Fruit fly (Drosophila melanogaster) whole organism, embryonic: Measurements from ENCODE around the gene CG5510.
A peak's percentile ranks its signal among the peaks of the same experiment; 100 is the strongest.

Experiments
- BEAF-32 ChIP-seq: fragments of 200-800 bp; sonication (Bioruptor generic); optimal IDR thresholded peaks from 3 replicates; lab custom pipeline; 2017; ENCODE audit warnings: missing biosample characterization, missing genetic modification characterization, mild to moderate bottlenecking, moderate library complexity, missing genetic modification reagents
- Bgb ChIP-seq: fragments of 200-800 bp; sonication (Bioruptor generic); IDR thresholded peaks from 2 replicates; pipeline ENCODE4 v1.3.6; 2022; ENCODE audit warnings: missing biosample characterization, missing genetic modification characterization; ENCODE audit not compliant: partially characterized antibody
- CG11456 ChIP-seq: fragments of 200-800 bp; sonication (Bioruptor generic); IDR thresholded peaks from 3 replicates; pipeline ENCODE4 v1.3.6; 2022; ENCODE audit warnings: missing biosample characterization, missing genetic modification characterization
- CG12071 ChIP-seq: fragments of 200-800 bp; sonication (Bioruptor generic); optimal IDR thresholded peaks from 3 replicates; lab custom pipeline; 2018; ENCODE audit warnings: missing biosample characterization, mild to moderate bottlenecking, missing genetic modification characterization
- CG12155 ChIP-seq: fragments of 200-800 bp; sonication (Bioruptor generic); optimal IDR thresholded peaks from 3 replicates; lab custom pipeline; 2016; ENCODE audit warnings: missing biosample characterization, missing genetic modification characterization
- CG1233 ChIP-seq: fragments of 200-800 bp; sonication (Bioruptor generic); optimal IDR thresholded peaks from 4 replicates; lab custom pipeline; 2018; ENCODE audit warnings: missing biosample characterization, mild to moderate bottlenecking, missing genetic modification characterization
- CG13296 ChIP-seq: fragments of 200-800 bp; sonication (Bioruptor generic); optimal IDR thresholded peaks from 3 replicates; lab custom pipeline; 2018; ENCODE audit warnings: missing biosample characterization, mild to moderate bottlenecking, missing genetic modification characterization
- CG14667 ChIP-seq: fragments of 200-800 bp; sonication (Bioruptor generic); IDR thresholded peaks from 2 replicates; pipeline ENCODE4 v1.3.6; 2022; ENCODE audit warnings: missing biosample characterization, missing genetic modification characterization
- CG15601 ChIP-seq: fragments of 200-800 bp; sonication (Bioruptor generic); optimal IDR thresholded peaks from 3 replicates; lab custom pipeline; 2019; ENCODE audit warnings: missing biosample characterization, mild to moderate bottlenecking, missing genetic modification characterization, moderate library complexity
- CG16779 ChIP-seq: fragments of 200-800 bp; sonication (Bioruptor generic); IDR thresholded peaks from 2 replicates; pipeline ENCODE4 v1.3.6; 2022; ENCODE audit warnings: missing biosample characterization, missing genetic modification characterization
- CG17568 ChIP-seq: fragments of 200-800 bp; sonication (Bioruptor generic); optimal IDR thresholded peaks from 2 replicates; lab custom pipeline; 2018; ENCODE audit warnings: missing biosample characterization, mild to moderate bottlenecking, missing genetic modification characterization, moderate library complexity
- CG2120 ChIP-seq: fragments of 200-800 bp; sonication (Bioruptor generic); optimal IDR thresholded peaks from 3 replicates; lab custom pipeline; 2016; ENCODE audit warnings: missing biosample characterization, missing genetic modification characterization
- CG2199 ChIP-seq: fragments of 200-800 bp; sonication (Bioruptor generic); IDR thresholded peaks from 3 replicates; pipeline ENCODE4 v1.3.6; 2022; ENCODE audit warnings: missing biosample characterization, missing genetic modification characterization
- CG30431 ChIP-seq: fragments of 200-800 bp; sonication (Bioruptor generic); optimal IDR thresholded peaks from 2 replicates; lab custom pipeline; 2017; ENCODE audit warnings: missing biosample characterization, missing genetic modification characterization
- CG34224 ChIP-seq: fragments of 200-800 bp; sonication (Bioruptor generic); IDR thresholded peaks from 3 replicates; pipeline ENCODE4 v1.3.6; 2022; ENCODE audit warnings: missing biosample characterization, missing genetic modification characterization; ENCODE audit not compliant: partially characterized antibody
- CG34376 ChIP-seq: fragments of 200-800 bp; sonication (Bioruptor generic); optimal IDR thresholded peaks from 2 replicates; lab custom pipeline; 2018; ENCODE audit warnings: missing biosample characterization, mild to moderate bottlenecking, missing genetic modification characterization
- CG4360 ChIP-seq: fragments of 200-800 bp; sonication (Bioruptor generic); IDR thresholded peaks from 2 replicates; pipeline ENCODE4 v1.3.6; 2022; ENCODE audit warnings: missing biosample characterization, missing genetic modification characterization
- CG6854 ChIP-seq: fragments of 200-800 bp; sonication (Bioruptor generic); optimal IDR thresholded peaks from 3 replicates; lab custom pipeline; 2017; ENCODE audit warnings: missing biosample characterization, mild to moderate bottlenecking, missing genetic modification characterization
- CG7357 ChIP-seq: fragments of 200-800 bp; sonication (Bioruptor generic); IDR thresholded peaks from 3 replicates; pipeline ENCODE4 v1.3.6; 2022; ENCODE audit warnings: missing biosample characterization, missing genetic modification characterization
- CG7745 ChIP-seq: fragments of 200-800 bp; sonication (Bioruptor generic); optimal IDR thresholded peaks from 2 replicates; lab custom pipeline; 2018; ENCODE audit warnings: missing biosample characterization, mild to moderate bottlenecking, missing genetic modification characterization, moderate library complexity
- CkIIα-i1 ChIP-seq: fragments of 200-800 bp; sonication (Bioruptor generic); IDR thresholded peaks from 2 replicates; pipeline ENCODE4 v1.3.6; 2022; ENCODE audit warnings: missing biosample characterization, missing genetic modification characterization
- D19B ChIP-seq: fragments of 200-800 bp; sonication (Bioruptor generic); optimal IDR thresholded peaks from 2 replicates; lab custom pipeline; 2017; ENCODE audit warnings: missing biosample characterization, mild to moderate bottlenecking, missing genetic modification characterization
- Dad ChIP-seq: fragments of 200-800 bp; sonication (Bioruptor generic); optimal IDR thresholded peaks from 3 replicates; lab custom pipeline; 2016; ENCODE audit warnings: missing biosample characterization, missing genetic modification characterization
- Eip74EF ChIP-seq, 2 experiments: fragments of 200-800 bp in 1 of 2; fragments of >200 bp in 1 of 2; sonication (Bioruptor generic) in 1 of 2; optimal IDR thresholded peaks; 2 replicates each; lab custom pipeline; 2017 to 2019; ENCODE audit warnings: missing biosample characterization in 2 of 2, missing genetic modification characterization in 2 of 2, mild to moderate bottlenecking in 1 of 2, moderate library complexity in 1 of 2
- Hey ChIP-seq: fragments of 200-800 bp; sonication (Bioruptor generic); optimal IDR thresholded peaks from 3 replicates; lab custom pipeline; 2018; ENCODE audit warnings: missing biosample characterization, mild to moderate bottlenecking, missing genetic modification characterization
- HmgZ ChIP-seq: fragments of 200-800 bp; sonication (Bioruptor generic); optimal IDR thresholded peaks from 2 replicates; lab custom pipeline; 2018; ENCODE audit warnings: missing biosample characterization, mild to moderate bottlenecking, missing genetic modification characterization
- Meics ChIP-seq: fragments of 200-800 bp; sonication (Bioruptor generic); optimal IDR thresholded peaks from 2 replicates; lab custom pipeline; 2017; ENCODE audit warnings: missing biosample characterization, mild to moderate bottlenecking, missing genetic modification characterization
- Mes4 ChIP-seq: fragments of 200-800 bp; sonication (Bioruptor generic); optimal IDR thresholded peaks from 2 replicates; lab custom pipeline; 2016; ENCODE audit warnings: missing biosample characterization, missing genetic modification characterization
- Pdp1 ChIP-seq, 2 experiments: fragments of 200-800 bp; sonication (Bioruptor generic); optimal IDR thresholded peaks; 3 replicates each; lab custom pipeline; 2016; ENCODE audit warnings: missing biosample characterization in 2 of 2, missing genetic modification characterization in 2 of 2, mild to moderate bottlenecking in 1 of 2, moderate library complexity in 1 of 2
- Usf ChIP-seq: fragments of 200-800 bp; sonication (Bioruptor generic); optimal IDR thresholded peaks from 2 replicates; lab custom pipeline; 2017; ENCODE audit warnings: missing genotype, missing biosample characterization, missing genetic modification characterization
- ara ChIP-seq: fragments of 200-800 bp; sonication (Bioruptor generic); IDR thresholded peaks from 2 replicates; pipeline ENCODE4 v1.3.6; 2022; ENCODE audit warnings: missing biosample characterization, missing genetic modification characterization
- cas ChIP-seq: fragments of 200-800 bp; sonication (Bioruptor generic); IDR thresholded peaks from 2 replicates; pipeline ENCODE4 v1.3.6; 2022; ENCODE audit warnings: missing biosample characterization, missing genetic modification characterization
- crol ChIP-seq: fragments of 200-800 bp; sonication (Bioruptor generic); IDR thresholded peaks from 2 replicates; pipeline ENCODE4 v1.3.6; 2022; ENCODE audit warnings: missing biosample characterization, missing genetic modification characterization
- dati ChIP-seq: fragments of 200-800 bp; sonication (Bioruptor generic); IDR thresholded peaks from 2 replicates; pipeline ENCODE4 v1.3.6; 2022; ENCODE audit warnings: missing biosample characterization, missing genetic modification characterization
- exex ChIP-seq: fragments of 200-800 bp; sonication (Bioruptor generic); optimal IDR thresholded peaks from 4 replicates; lab custom pipeline; 2018; ENCODE audit warnings: missing biosample characterization, mild to moderate bottlenecking, missing genetic modification characterization, moderate library complexity
- gem ChIP-seq: fragments of 200-800 bp; sonication (Bioruptor generic); optimal IDR thresholded peaks from 2 replicates; lab custom pipeline; 2019; ENCODE audit warnings: missing biosample characterization, mild to moderate bottlenecking, missing genetic modification characterization, moderate library complexity
- gro ChIP-seq: fragments of 200-800 bp; sonication (Bioruptor generic); optimal IDR thresholded peaks from 2 replicates; lab custom pipeline; 2016; ENCODE audit warnings: missing biosample characterization, missing genetic modification characterization
- hkb ChIP-seq, 2 experiments: fragments of 200-800 bp in 1 of 2; fragments of >200 bp in 1 of 2; sonication (Bioruptor generic) in 1 of 2; IDR thresholded peaks in 1 of 2; optimal IDR thresholded peaks in 1 of 2; 2 replicates each; pipeline versions ENCODE4 v1.3.6 to Lab custom; 2017 to 2022; ENCODE audit warnings: missing biosample characterization in 1 of 2, missing genetic modification characterization in 1 of 2
- lab ChIP-seq: fragments of 200-800 bp; sonication (Bioruptor generic); optimal IDR thresholded peaks from 3 replicates; lab custom pipeline; 2017; ENCODE audit warnings: missing biosample characterization, missing genetic modification characterization, mild to moderate bottlenecking, moderate library complexity, missing genetic modification reagents
- mirr ChIP-seq: fragments of 200-800 bp; sonication (Bioruptor generic); optimal IDR thresholded peaks from 3 replicates; lab custom pipeline; 2018; ENCODE audit warnings: missing biosample characterization, mild to moderate bottlenecking, missing genetic modification characterization
- nom ChIP-seq: fragments of 200-800 bp; sonication (Bioruptor generic); optimal IDR thresholded peaks from 2 replicates; lab custom pipeline; 2017; ENCODE audit warnings: missing biosample characterization, missing genetic modification characterization, mild to moderate bottlenecking, moderate library complexity, missing genetic modification reagents
- oc ChIP-seq: fragments of 200-800 bp; sonication (Bioruptor generic); optimal IDR thresholded peaks from 2 replicates; lab custom pipeline; 2018; ENCODE audit warnings: missing biosample characterization, mild to moderate bottlenecking, missing genetic modification characterization, moderate library complexity
- peb ChIP-seq: fragments of 200-800 bp; sonication (Bioruptor generic); IDR thresholded peaks from 2 replicates; pipeline ENCODE4 v1.3.6; 2022; ENCODE audit warnings: missing biosample characterization, missing genetic modification characterization
- phol ChIP-seq: fragments of 200-800 bp; sonication (Bioruptor generic); optimal IDR thresholded peaks from 3 replicates; lab custom pipeline; 2018; ENCODE audit warnings: missing biosample characterization, mild to moderate bottlenecking, missing genetic modification characterization, moderate library complexity
- pnt ChIP-seq: fragments of 200-800 bp; sonication (Bioruptor generic); optimal IDR thresholded peaks from 3 replicates; lab custom pipeline; 2016; ENCODE audit warnings: missing biosample characterization, missing genetic modification characterization
- row ChIP-seq: fragments of 200-800 bp; sonication (Bioruptor generic); IDR thresholded peaks from 3 replicates; pipeline ENCODE4 v1.3.6; 2022; ENCODE audit warnings: missing biosample characterization, missing genetic modification characterization
- sug ChIP-seq: fragments of 200-800 bp; optimal IDR thresholded peaks from 2 replicates; lab custom pipeline; 2019; ENCODE audit warnings: missing biosample characterization, mild to moderate bottlenecking, missing genetic modification characterization, moderate library complexity

The CG5510 gene

dm6 chr3R:24138478-24139455 lies 30.6 kb downstream of the CG5510 start (continued):
- TF ChIP-seq ara (no peak), lab (peak; percentile 52), phol (tag; lab: Kevin White, UChicago) (no peak), row (peak; percentile 19; the same call in 1 of the 3 replicates), CG6854 (GFP tag; lab: Kevin White, UChicago) (no peak), CG14667 (GFP tag; lab: Robert Waterston, UW) (no peak), cas (GFP tag; lab: Robert Waterston, UW) (no peak), Hey (tag; lab: Kevin White, UChicago) (peak; percentile 74), gro (GFP tag; lab: Kevin White, UChicago) (peak; percentile 33), CG13296 (GFP tag; lab: Kevin White, UChicago) (peak; percentile 20), CG12155 (GFP tag; lab: Kevin White, UChicago) (no peak), hkb (optimal IDR thresholded peaks at IDR 0.05; lab: Kevin White, UChicago) (no peak), hkb (GFP tag; IDR thresholded peaks at IDR 0.05; lab: Robert Waterston, UW) (no peak), Meics (no peak), CG34376 (GFP tag; lab: Kevin White, UChicago) (peak; percentile 84), Bgb (GFP tag; lab: Robert Waterston, UW) (no peak), CG4360 (no peak), dati (no peak), CG17568 (GFP tag; lab: Kevin White, UChicago) (peak; percentile 41), pnt (GFP tag; lab: Kevin White, UChicago) (no peak), CG7357 (GFP tag; lab: Robert Waterston, UW) (no peak), crol (GFP tag; lab: Robert Waterston, UW) (no peak), Pdp1 (GFP tag; optimal IDR thresholded peaks at IDR 0.05; lab: Kevin White, UChicago) (peak in 1 of 2 experiments; percentile 9), oc (tag; lab: Kevin White, UChicago) (no peak), HmgZ (no peak), sug (tag; lab: Kevin White, UChicago) (peak; percentile 96), CG2120 (no peak), CG11456 (no peak), BEAF-32 (GFP tag; lab: Kevin White, UChicago) (no peak), Usf (GFP tag; lab: Kevin White, UChicago) (no peak), peb (GFP tag; lab: Robert Waterston, UW) (no peak), nom (no peak), CG34224 (GFP tag; lab: Robert Waterston, UW) (no peak), CG7745 (no peak), CG16779 (GFP tag; lab: Robert Waterston, UW) (no peak), CkIIα-i1 (GFP tag; lab: Robert Waterston, UW) (no peak), CG1233 (GFP tag; lab: Kevin White, UChicago) (peak; percentile 3), D19B (GFP tag; lab: Kevin White, UChicago) (peak; percentile 71), Dad (GFP tag; lab: Kevin White, UChicago) (no peak), Mes4 (GFP tag; lab: Kevin White, UChicago) (no peak), CG12071 (peak; percentile 25), CG2199 (no peak), gem (tag; lab: Kevin White, UChicago) (peak; percentile 1), mirr (GFP tag; lab: Kevin White, UChicago) (peak; percentile 72), Eip74EF (GFP tag; optimal IDR thresholded peaks at IDR 0.05; lab: Kevin White, UChicago) (peak in 1 of 2 experiments; percentile 6), exex (peak; percentile 95), CG15601 (no peak), CG30431 (GFP tag; lab: Kevin White, UChicago) (no peak)
